Worm (Caenorhabditis elegans) whole organism, L2 larva: ENCODE data around the gene prmt-5.

ENCODE experiments used
- ama-1 ChIP-seq: fragments of 150-350 bp; optimal IDR thresholded peaks from 2 replicates; lab custom pipeline; 2018; ENCODE audit warnings: inconsistent platforms
- fos-1 ChIP-seq: fragments of 150-350 bp; optimal IDR thresholded peaks from 2 replicates; lab custom pipeline; 2014; ENCODE audit warnings: missing biosample characterization, missing genetic modification characterization
- nhr-10 ChIP-seq: sonication (generic microtip); optimal IDR thresholded peaks from 2 replicates; lab custom pipeline; 2017; ENCODE audit warnings: missing biosample characterization, missing genetic modification characterization

DNA sequence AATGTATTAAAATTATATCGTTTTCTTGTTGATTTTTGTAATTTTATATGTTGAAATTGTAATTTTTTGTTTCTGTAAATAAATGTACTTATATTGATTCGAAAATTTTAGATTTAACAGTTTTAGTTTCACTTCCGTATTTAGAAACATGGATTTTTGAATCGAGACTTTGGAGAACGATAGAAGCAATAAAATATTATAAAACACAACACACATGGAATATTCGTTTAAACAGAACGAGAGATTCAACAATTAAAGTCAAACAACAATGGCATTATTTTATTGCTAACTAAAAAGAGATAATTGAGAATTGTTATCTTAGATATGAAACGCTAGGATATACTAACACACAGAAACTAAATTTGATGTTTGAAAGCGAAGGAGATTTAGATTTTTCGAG is 38.1 kb downstream of the prmt-5 start:
- TF ChIP-seq fos-1 (tag; lab: Kevin White, UChicago) (no peak), ama-1 (lab: Kevin White, UChicago) (no peak), nhr-10 (no peak)
